Worm (Caenorhabditis elegans): Measurements from ENCODE around the gene C34H4.2.

DNA sequence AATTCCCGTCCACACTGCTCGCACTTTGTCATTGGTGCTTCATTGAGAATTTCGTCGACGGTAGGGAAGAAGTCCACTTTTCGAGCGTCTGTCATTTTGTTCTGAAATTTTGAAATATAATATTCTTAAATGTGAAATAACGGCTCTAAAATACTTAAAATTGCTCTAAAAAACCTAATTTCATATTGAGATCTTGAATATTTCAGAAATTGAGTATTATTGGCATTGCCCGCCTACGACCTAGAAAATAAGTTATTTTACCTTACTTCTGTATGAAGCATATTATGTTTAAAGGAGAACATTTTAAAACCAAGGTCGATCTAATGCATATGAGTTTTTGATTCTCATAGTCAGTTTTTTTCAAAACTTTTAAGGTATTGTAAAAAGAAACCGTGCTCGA is 3.4 kb upstream of the C34H4.2 start, which contains the start of gene C34H4.5:
- TF ChIP-seq sem-2 (GFP tag; optimal IDR thresholded peaks at IDR 0.05) (no peak), mep-1 (tag; optimal IDR thresholded peaks at IDR 0.05) (no peak), snpc-4 (tag; optimal IDR thresholded peaks at IDR 0.05) (no peak), ceh-43 (GFP tag; optimal IDR thresholded peaks at IDR 0.05) (no peak), tbx-8 (GFP tag; optimal IDR thresholded peaks at IDR 0.05) (no peak), nhr-76 (tag; optimal IDR thresholded peaks at IDR 0.05) (no peak), lin-13 (tag; optimal IDR thresholded peaks at IDR 0.05) (no peak), mls-2 (tag; optimal IDR thresholded peaks at IDR 0.05) (no peak), nhr-12 (tag; optimal IDR thresholded peaks at IDR 0.05) (no peak), hlh-1 (tag; optimal IDR thresholded peaks at IDR 0.05) (no peak), nhr-237 (tag; optimal IDR thresholded peaks at IDR 0.05) (no peak), ceh-39 (tag; optimal IDR thresholded peaks at IDR 0.05) (no peak), elt-1 (tag; optimal IDR thresholded peaks at IDR 0.05; ENCODE audit: borderline replicate concordance, insufficient read depth) (no peak)

All from whole organism, mixed stage, embryonic.